Fruit fly (Drosophila melanogaster): Measurements from ENCODE around the gene CG7183.

The CG7183 gene

DNA sequence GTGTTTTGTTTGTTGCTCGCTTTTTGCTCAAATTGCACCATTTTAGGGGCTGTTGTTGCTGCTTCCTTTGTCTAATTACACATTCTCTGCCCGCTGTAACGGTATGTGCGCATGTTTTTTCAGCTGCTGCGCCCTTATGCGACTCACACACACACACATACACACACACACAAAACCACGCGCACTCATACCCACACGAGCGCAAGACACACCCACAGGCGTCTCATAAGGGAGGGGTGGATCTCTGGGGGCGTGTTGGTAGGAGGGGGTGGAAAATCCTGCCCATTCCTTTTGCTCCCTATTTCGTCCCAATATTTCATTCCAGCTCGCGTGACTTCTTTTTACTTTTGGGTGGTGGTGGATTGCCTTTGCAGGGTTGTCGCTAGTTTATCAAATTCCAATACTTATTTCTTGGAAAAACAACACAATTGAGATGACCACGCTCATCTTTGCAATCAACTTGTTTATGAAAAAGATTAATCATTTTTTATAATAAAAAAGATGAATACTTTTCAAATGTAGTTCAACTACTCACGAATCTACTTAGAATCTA is 24.6 kb upstream of the CG7183 start:
- no peak for TF ChIP-seq CG12768 (GFP tag; optimal IDR thresholded peaks at IDR 0.05)
- no peak for TF ChIP-seq CG7101 (tag; optimal IDR thresholded peaks at IDR 0.05)
- TF ChIP-seq Crg-1 (GFP tag; optimal IDR thresholded peaks at IDR 0.05) = no peak
- TF ChIP-seq CG14711 (tag; optimal IDR thresholded peaks at IDR 0.05) = peak; percentile 80
- TF ChIP-seq kay (GFP tag; ENCODE audit: borderline replicate concordance) = peak; percentile 73
- TF ChIP-seq tj (GFP tag; optimal IDR thresholded peaks at IDR 0.05) = no peak
- no peak for TF ChIP-seq Clk (GFP tag; optimal IDR thresholded peaks at IDR 0.05)
- TF ChIP-seq ovo (GFP tag; optimal IDR thresholded peaks at IDR 0.05) = peak; percentile 73
- no peak for TF ChIP-seq cnc (optimal IDR thresholded peaks at IDR 0.05)

DNA sequence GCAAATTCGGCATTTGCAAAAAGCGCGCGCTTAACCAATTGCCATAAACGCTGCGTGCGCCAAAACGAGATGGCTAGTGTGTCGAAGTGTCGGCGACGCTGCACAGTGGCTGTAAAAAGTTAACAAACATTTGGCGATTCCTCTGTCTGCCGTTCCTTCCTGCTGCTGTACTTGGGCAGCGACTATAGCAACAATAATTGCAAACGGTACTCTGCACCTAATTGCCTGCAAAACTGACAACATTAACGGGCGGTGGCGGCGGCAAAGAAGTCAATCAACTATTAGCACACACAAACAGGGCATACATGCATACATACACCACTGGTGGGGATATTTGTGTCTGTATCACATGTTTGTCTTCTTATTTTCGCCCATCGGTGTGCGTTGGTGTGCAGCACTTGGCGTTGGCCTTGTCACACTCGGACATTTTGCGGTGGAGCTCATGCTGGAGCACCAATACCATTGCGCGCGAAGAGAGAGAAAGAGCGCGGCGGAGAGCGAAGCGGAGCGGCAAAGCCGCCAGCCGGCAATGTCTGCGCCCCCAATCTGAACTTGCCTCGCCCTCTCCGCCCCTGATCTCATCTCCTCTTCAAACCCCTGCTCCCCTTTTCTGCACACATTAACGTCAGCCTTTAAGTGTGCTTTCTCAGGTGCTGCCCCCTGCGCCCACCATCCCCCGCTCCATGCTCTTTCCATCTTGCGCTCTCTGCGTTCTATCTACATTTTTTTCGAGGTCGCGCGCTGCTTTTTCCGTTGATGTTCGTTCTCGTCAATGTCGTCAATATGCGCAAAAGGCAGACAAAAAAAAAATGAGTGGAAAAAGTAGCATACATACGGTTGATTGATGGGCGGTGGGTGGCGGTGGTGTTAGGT is 23.9 kb upstream of the CG7183 start:
- no peak for TF ChIP-seq CG7101 (tag; optimal IDR thresholded peaks at IDR 0.05)
- TF ChIP-seq pad (GFP tag; optimal IDR thresholded peaks at IDR 0.05) = peak; percentile 82
- TF ChIP-seq CG11617 (GFP tag; optimal IDR thresholded peaks at IDR 0.05) = peak; percentile 20
- TF ChIP-seq CG7045 (GFP tag; optimal IDR thresholded peaks at IDR 0.05) = peak; percentile 36
- no peak for TF ChIP-seq CG33017 (tag; optimal IDR thresholded peaks at IDR 0.05)
- TF ChIP-seq CG12768 (GFP tag; optimal IDR thresholded peaks at IDR 0.05) = peak; percentile 55
- no peak for TF ChIP-seq Clk (GFP tag; optimal IDR thresholded peaks at IDR 0.05)
- TF ChIP-seq CG1620 (GFP tag; optimal IDR thresholded peaks at IDR 0.05) = peak; percentile 29
- no peak for TF ChIP-seq kay (GFP tag; ENCODE audit: borderline replicate concordance)
- peak; percentile 33 for TF ChIP-seq Hr96 (GFP tag; optimal IDR thresholded peaks at IDR 0.05)
- peak; percentile 75 for TF ChIP-seq tj (GFP tag; optimal IDR thresholded peaks at IDR 0.05)
- peak; percentile 53 for TF ChIP-seq Crg-1 (GFP tag; optimal IDR thresholded peaks at IDR 0.05)
- peak; percentile 52 for TF ChIP-seq Mnt (GFP tag; optimal IDR thresholded peaks at IDR 0.05)
- no peak for TF ChIP-seq ovo (GFP tag; optimal IDR thresholded peaks at IDR 0.05)
- peak; percentile 6 for TF ChIP-seq bab1 (GFP tag; optimal IDR thresholded peaks at IDR 0.05)
- peak; percentile 82 for TF ChIP-seq cic (GFP tag; optimal IDR thresholded peaks at IDR 0.05)
- no peak for TF ChIP-seq CG5204 (GFP tag; optimal IDR thresholded peaks at IDR 0.05)
- no peak for TF ChIP-seq toe (GFP tag; optimal IDR thresholded peaks at IDR 0.05)

DNA sequence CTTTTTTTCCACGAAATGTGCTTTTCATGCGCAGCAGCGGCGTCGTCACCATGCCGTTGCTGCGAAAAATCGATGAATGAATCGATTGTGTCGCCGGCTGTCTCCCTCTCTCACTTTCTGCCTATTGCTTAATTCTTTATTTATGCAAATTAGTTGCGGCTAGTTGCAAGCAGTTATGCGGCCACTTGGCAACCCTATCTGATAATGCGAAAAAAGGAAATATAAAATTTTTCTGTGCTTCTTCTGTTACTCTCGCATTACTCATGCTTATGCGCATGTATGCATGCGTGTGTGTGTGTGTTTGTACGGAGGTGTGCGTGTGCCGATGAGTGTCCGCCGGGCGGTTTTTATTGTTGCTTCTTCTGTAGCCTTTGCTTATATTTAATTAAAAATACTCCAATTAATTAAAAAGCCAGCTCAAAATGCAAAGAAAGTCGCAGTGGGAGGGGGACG is 23.2 kb upstream of the CG7183 start:
- TF ChIP-seq CG14711 (tag; optimal IDR thresholded peaks at IDR 0.05) = peak; percentile 94
- no peak for TF ChIP-seq CG7101 (tag; optimal IDR thresholded peaks at IDR 0.05)
- TF ChIP-seq Hr96 (GFP tag; optimal IDR thresholded peaks at IDR 0.05) = peak; percentile 38
- peak; percentile 96 for TF ChIP-seq kay (GFP tag; ENCODE audit: borderline replicate concordance)

DNA sequence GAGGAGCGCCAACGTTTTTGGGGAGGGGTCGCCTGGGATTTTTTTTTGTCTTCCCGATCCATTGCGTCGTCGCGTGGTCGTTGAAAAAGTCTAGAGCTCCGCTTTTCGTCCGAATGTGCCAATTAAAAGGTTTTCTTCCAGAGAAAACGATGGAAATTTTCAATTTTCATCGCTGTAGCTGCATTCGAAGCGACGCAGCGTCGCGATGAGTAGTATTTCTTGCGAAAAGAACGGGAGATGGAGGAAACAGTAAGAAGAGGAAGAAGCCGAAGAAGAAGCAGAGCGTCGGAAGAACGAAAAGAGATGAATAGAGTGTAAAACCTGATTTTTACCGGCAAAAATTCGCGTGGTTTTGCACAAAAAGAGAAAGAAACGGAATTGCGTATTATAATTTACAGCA is 22.5 kb upstream of the CG7183 start:
- TF ChIP-seq CG7101 (tag; optimal IDR thresholded peaks at IDR 0.05) (no peak), cnc (optimal IDR thresholded peaks at IDR 0.05) (peak in 1 of 2 experiments; percentile 35), CG11617 (GFP tag; optimal IDR thresholded peaks at IDR 0.05) (no peak), cic (GFP tag; optimal IDR thresholded peaks at IDR 0.05) (no peak), pad (GFP tag; optimal IDR thresholded peaks at IDR 0.05) (no peak)

DNA sequence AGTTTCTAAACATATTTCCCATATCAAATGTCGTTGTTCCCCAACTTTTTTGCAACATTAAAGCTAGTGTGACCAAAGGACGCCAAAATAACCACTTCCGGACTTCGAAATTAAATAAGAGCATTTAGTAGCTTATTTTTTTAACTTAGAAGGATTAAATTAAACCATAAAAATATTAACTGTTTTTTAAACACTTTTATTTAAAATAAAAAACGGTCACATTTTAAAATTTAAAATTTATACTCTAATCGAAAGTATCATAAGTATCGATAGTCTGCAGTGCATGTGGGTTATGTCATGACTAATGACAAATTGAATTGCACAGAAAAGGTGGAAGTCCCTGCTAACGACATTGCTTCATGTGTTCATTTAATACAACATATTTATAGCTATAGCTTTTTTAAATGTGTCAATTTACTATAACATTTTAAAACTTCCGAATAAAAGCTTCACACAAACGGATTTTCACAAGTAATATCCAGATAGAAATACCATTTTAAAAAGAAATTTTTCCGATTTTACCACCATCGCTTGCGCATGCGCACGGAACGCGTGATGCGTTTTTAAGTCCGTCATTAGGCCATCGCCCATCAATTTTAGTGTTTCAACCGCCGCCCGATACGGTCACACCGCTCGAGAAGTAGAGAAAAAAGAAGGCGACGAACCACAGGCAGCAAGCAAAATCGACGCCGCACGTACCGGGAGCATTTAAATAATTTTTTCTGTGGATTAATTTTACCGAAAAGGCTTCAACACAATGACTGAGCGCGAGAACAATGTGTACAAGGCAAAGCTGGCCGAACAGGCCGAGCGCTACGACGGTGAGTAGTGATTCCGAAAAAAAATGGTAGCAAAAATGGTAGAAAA is 21.8 kb upstream of the CG7183 start, which contains the start of the genes CG7156 and 14-3-3epsilon:
Gene CG7156, minus strand, starts transcription at position 71 of the 867 bp plus-strand sequence.
Gene 14-3-3epsilon, plus strand, starts transcription at position 443 of the 867 bp plus-strand sequence.
- TF ChIP-seq toe (GFP tag; optimal IDR thresholded peaks at IDR 0.05) (peak; percentile 28), CG1620 (GFP tag; optimal IDR thresholded peaks at IDR 0.05) (peak; percentile 28), cic (GFP tag; optimal IDR thresholded peaks at IDR 0.05) (no peak), Mnt (GFP tag; optimal IDR thresholded peaks at IDR 0.05) (peak; percentile 53), CG5204 (GFP tag; optimal IDR thresholded peaks at IDR 0.05) (no peak), cnc (optimal IDR thresholded peaks at IDR 0.05) (no peak), CG14711 (tag; optimal IDR thresholded peaks at IDR 0.05) (peak; percentile 13), CG33017 (tag; optimal IDR thresholded peaks at IDR 0.05) (no peak), Clk (GFP tag; optimal IDR thresholded peaks at IDR 0.05) (no peak), Hr96 (GFP tag; optimal IDR thresholded peaks at IDR 0.05) (peak; percentile 25), CG7101 (tag; optimal IDR thresholded peaks at IDR 0.05) (peak; percentile 52), CG12768 (GFP tag; optimal IDR thresholded peaks at IDR 0.05) (peak; percentile 25), kay (GFP tag; ENCODE audit: borderline replicate concordance) (no peak), CG7045 (GFP tag; optimal IDR thresholded peaks at IDR 0.05) (peak; percentile 22), ovo (GFP tag; optimal IDR thresholded peaks at IDR 0.05) (peak; percentile 8), pad (GFP tag; optimal IDR thresholded peaks at IDR 0.05) (peak; percentile 5), bab1 (GFP tag; optimal IDR thresholded peaks at IDR 0.05) (peak; percentile 50), Crg-1 (GFP tag; optimal IDR thresholded peaks at IDR 0.05) (no peak), CG11617 (GFP tag; optimal IDR thresholded peaks at IDR 0.05) (no peak), tj (GFP tag; optimal IDR thresholded peaks at IDR 0.05) (no peak)

Data from whole organism, adult.